Worm (Caenorhabditis elegans) whole organism, late embryonic: Measurements from ENCODE around the gene lin-29.

ENCODE experiments used
- C08G9.2 ChIP-seq: sonication (generic microtip); optimal IDR thresholded peaks from 2 replicates; lab custom pipeline; 2016; ENCODE audit warnings: mild to moderate bottlenecking, missing genetic modification characterization, moderate library complexity, missing compliant biosample characterization
- F13H6.1 ChIP-seq: sonication (generic microtip); optimal IDR thresholded peaks from 2 replicates; lab custom pipeline; 2016; ENCODE audit warnings: missing genetic modification characterization, missing compliant biosample characterization
- K02D7.2 ChIP-seq: sonication (generic microtip); optimal IDR thresholded peaks from 2 replicates; lab custom pipeline; 2017; ENCODE audit warnings: mild to moderate bottlenecking, missing genetic modification characterization, missing compliant biosample characterization
- T23F11.4 ChIP-seq: fragments of 200-800 bp; sonication (Bioruptor generic); optimal IDR thresholded peaks from 2 replicates; lab custom pipeline; 2018; ENCODE audit warnings: mild to moderate bottlenecking, missing genetic modification characterization, missing compliant biosample characterization
- ceh-14 ChIP-seq: sonication (generic microtip); optimal IDR thresholded peaks from 2 replicates; lab custom pipeline; 2016; ENCODE audit warnings: missing genotype, missing genetic modification characterization, missing compliant biosample characterization
- ceh-18 ChIP-seq: sonication (generic microtip); optimal IDR thresholded peaks from 2 replicates; lab custom pipeline; 2016; ENCODE audit warnings: missing genetic modification characterization, missing compliant biosample characterization
- ceh-19 ChIP-seq: fragments of 200-800 bp; sonication (Bioruptor generic); optimal IDR thresholded peaks from 2 replicates; lab custom pipeline; 2018; ENCODE audit warnings: mild to moderate bottlenecking, missing genetic modification characterization, missing compliant biosample characterization
- ceh-2 ChIP-seq: sonication (generic microtip); optimal IDR thresholded peaks from 2 replicates; lab custom pipeline; 2016; ENCODE audit warnings: missing genotype, missing genetic modification characterization, missing compliant biosample characterization
- ceh-30 ChIP-seq: fragments of 150-350 bp; optimal IDR thresholded peaks from 2 replicates; lab custom pipeline; 2014; ENCODE audit warnings: missing biosample characterization, missing genetic modification characterization
- ceh-31 ChIP-seq: sonication (generic microtip); optimal IDR thresholded peaks from 2 replicates; lab custom pipeline; 2016; ENCODE audit warnings: missing genetic modification characterization, missing compliant biosample characterization
- ceh-6 ChIP-seq: fragments of 200-800 bp; sonication (Bioruptor generic); optimal IDR thresholded peaks from 2 replicates; lab custom pipeline; 2018; ENCODE audit warnings: mild to moderate bottlenecking, missing genetic modification characterization, missing compliant biosample characterization
- ceh-9 ChIP-seq: sonication (generic microtip); optimal IDR thresholded peaks from 2 replicates; lab custom pipeline; 2016; ENCODE audit warnings: mild to moderate bottlenecking, missing genetic modification characterization, inconsistent platforms, missing compliant biosample characterization
- che-1 ChIP-seq: sonication (generic microtip); optimal IDR thresholded peaks from 2 replicates; lab custom pipeline; 2016; ENCODE audit warnings: mild to moderate bottlenecking, missing genetic modification characterization, missing compliant biosample characterization
- dve-1 ChIP-seq: sonication (generic microtip); optimal IDR thresholded peaks from 2 replicates; lab custom pipeline; 2017; ENCODE audit warnings: antibody characterized with exemption, mild to moderate bottlenecking, missing genetic modification characterization, missing compliant biosample characterization
- elt-4 ChIP-seq: sonication (generic microtip); optimal IDR thresholded peaks from 2 replicates; lab custom pipeline; 2016; ENCODE audit warnings: missing genetic modification characterization, missing compliant biosample characterization
- ets-4 ChIP-seq: sonication (generic microtip); optimal IDR thresholded peaks from 2 replicates; lab custom pipeline; 2016; ENCODE audit warnings: missing genetic modification characterization, missing compliant biosample characterization
- fax-1 ChIP-seq: sonication (generic microtip); optimal IDR thresholded peaks from 2 replicates; lab custom pipeline; 2016; ENCODE audit warnings: missing genotype, missing genetic modification characterization, missing compliant biosample characterization
- fkh-10 ChIP-seq: fragments of 150-350 bp; optimal IDR thresholded peaks from 2 replicates; lab custom pipeline; 2014; ENCODE audit warnings: missing biosample characterization, missing genetic modification reagents, missing genetic modification characterization
- fkh-6 ChIP-seq: sonication (generic microtip); optimal IDR thresholded peaks from 2 replicates; lab custom pipeline; 2016; ENCODE audit warnings: missing genetic modification characterization, missing compliant biosample characterization
- gmeb-2 ChIP-seq: sonication (generic microtip); optimal IDR thresholded peaks from 2 replicates; lab custom pipeline; 2016; ENCODE audit warnings: missing genetic modification characterization, inconsistent platforms, missing compliant biosample characterization
- hlh-13 ChIP-seq: fragments of 200-800 bp; sonication (Bioruptor generic); optimal IDR thresholded peaks from 2 replicates; lab custom pipeline; 2018; ENCODE audit warnings: mild to moderate bottlenecking, missing genetic modification characterization, missing compliant biosample characterization
- hlh-15 ChIP-seq: sonication (generic microtip); optimal IDR thresholded peaks from 2 replicates; lab custom pipeline; 2016; ENCODE audit warnings: missing genetic modification characterization, missing compliant biosample characterization
- hlh-30 ChIP-seq: sonication (generic microtip); optimal IDR thresholded peaks from 2 replicates; lab custom pipeline; 2017; ENCODE audit warnings: antibody characterized with exemption, missing genetic modification characterization, missing compliant biosample characterization; ENCODE audit not compliant: insufficient read depth
- hlh-6 ChIP-seq: sonication (generic microtip); optimal IDR thresholded peaks from 2 replicates; lab custom pipeline; 2016; ENCODE audit warnings: missing genotype, missing genetic modification characterization, missing compliant biosample characterization
- hlh-8 ChIP-seq: sonication (generic microtip); optimal IDR thresholded peaks from 2 replicates; lab custom pipeline; 2016; ENCODE audit warnings: missing genotype, missing genetic modification characterization, missing compliant biosample characterization
- lin-11 ChIP-seq: fragments of 200-800 bp; sonication (Bioruptor generic); optimal IDR thresholded peaks from 2 replicates; lab custom pipeline; 2018; ENCODE audit warnings: mild to moderate bottlenecking, missing genetic modification characterization, missing compliant biosample characterization
- madf-2 ChIP-seq: sonication (generic microtip); optimal IDR thresholded peaks from 2 replicates; lab custom pipeline; 2017; ENCODE audit warnings: missing genetic modification characterization, missing compliant biosample characterization
- nhr-11 ChIP-seq: fragments of 150-350 bp; optimal IDR thresholded peaks from 2 replicates; lab custom pipeline; 2014; ENCODE audit warnings: missing biosample characterization, missing genetic modification characterization
- npax-4 ChIP-seq: sonication (generic microtip); optimal IDR thresholded peaks from 2 replicates; lab custom pipeline; 2016; ENCODE audit warnings: missing genetic modification characterization, missing compliant biosample characterization
- odd-2 ChIP-seq: sonication (generic microtip); optimal IDR thresholded peaks from 2 replicates; lab custom pipeline; 2017; ENCODE audit warnings: antibody characterized with exemption, mild to moderate bottlenecking, missing genetic modification characterization, missing compliant biosample characterization
- pat-9 ChIP-seq: fragments of 200-800 bp; sonication (Bioruptor generic); optimal IDR thresholded peaks from 2 replicates; lab custom pipeline; 2018; ENCODE audit warnings: mild to moderate bottlenecking, missing genetic modification characterization, moderate library complexity, missing compliant biosample characterization
- pax-1 ChIP-seq: fragments of 150-350 bp; optimal IDR thresholded peaks from 2 replicates; lab custom pipeline; 2014; ENCODE audit warnings: missing biosample characterization, missing genetic modification characterization
- pha-2 ChIP-seq: sonication (generic microtip); optimal IDR thresholded peaks from 2 replicates; lab custom pipeline; 2017; ENCODE audit warnings: mild to moderate bottlenecking, missing genetic modification characterization, missing compliant biosample characterization
- pqm-1 ChIP-seq: sonication (generic microtip); optimal IDR thresholded peaks from 2 replicates; lab custom pipeline; 2016; ENCODE audit warnings: missing genetic modification characterization, missing compliant biosample characterization
- pros-1 ChIP-seq: fragments of 150-350 bp; optimal IDR thresholded peaks from 2 replicates; lab custom pipeline; 2014; ENCODE audit warnings: missing biosample characterization, missing genetic modification reagents, missing genetic modification characterization
- ref-2 ChIP-seq: sonication (generic microtip); optimal IDR thresholded peaks from 2 replicates; lab custom pipeline; 2016; ENCODE audit warnings: missing genetic modification characterization, missing compliant biosample characterization
- sdc-2 ChIP-seq: sonication (generic microtip); optimal IDR thresholded peaks from 2 replicates; lab custom pipeline; 2016; ENCODE audit warnings: missing genotype, missing genetic modification characterization, missing compliant biosample characterization
- sox-4 ChIP-seq: sonication (generic microtip); optimal IDR thresholded peaks from 2 replicates; lab custom pipeline; 2017; ENCODE audit warnings: mild to moderate bottlenecking, missing genetic modification characterization, inconsistent platforms, missing compliant biosample characterization
- tbx-2 ChIP-seq: sonication (generic microtip); optimal IDR thresholded peaks from 2 replicates; lab custom pipeline; 2016; ENCODE audit warnings: missing genetic modification characterization, missing compliant biosample characterization
- tbx-7 ChIP-seq: sonication (generic microtip); optimal IDR thresholded peaks from 2 replicates; lab custom pipeline; 2016; ENCODE audit warnings: missing genotype, missing genetic modification characterization, missing compliant biosample characterization
- ttx-3 ChIP-seq: sonication (generic microtip); optimal IDR thresholded peaks from 2 replicates; lab custom pipeline; 2016; ENCODE audit warnings: missing genetic modification reagents, missing genetic modification characterization, missing compliant biosample characterization
- unc-3 ChIP-seq, 2 experiments: fragments of 200-800 bp in 1 of 2; sonication (Bioruptor generic) in 1 of 2; sonication (generic microtip) in 1 of 2; conservative IDR thresholded peaks in 1 of 2; optimal IDR thresholded peaks in 1 of 2; 2 replicates each; pipeline versions ENCODE4 v1.3.6 to Lab custom; 2016 to 2022; ENCODE audit warnings: missing compliant biosample characterization in 2 of 2, missing genetic modification characterization in 2 of 2, missing genetic modification reagents in 1 of 2
- unc-42 ChIP-seq: sonication (generic microtip); optimal IDR thresholded peaks from 2 replicates; lab custom pipeline; 2016; ENCODE audit warnings: missing genotype, missing genetic modification characterization, missing compliant biosample characterization
- unc-55 ChIP-seq: sonication (generic microtip); optimal IDR thresholded peaks from 2 replicates; lab custom pipeline; 2017; ENCODE audit warnings: missing biosample characterization, missing genetic modification reagents, missing genetic modification characterization
- unc-86 ChIP-seq: sonication (generic microtip); optimal IDR thresholded peaks from 2 replicates; lab custom pipeline; 2016; ENCODE audit warnings: missing genetic modification characterization, missing compliant biosample characterization
- zip-5 ChIP-seq: sonication (generic microtip); optimal IDR thresholded peaks from 2 replicates; lab custom pipeline; 2016; ENCODE audit warnings: missing genetic modification characterization, missing compliant biosample characterization
- ztf-16 ChIP-seq: sonication (generic microtip); optimal IDR thresholded peaks from 2 replicates; lab custom pipeline; 2017; ENCODE audit warnings: missing genetic modification characterization, missing compliant biosample characterization

Gene lin-29

ce11 chrII:11960596-11961217 is 25.6 kb upstream of the lin-29 start (continued):
- TF ChIP-seq ref-2 (peak; percentile 99), pros-1 (peak; percentile 86), pax-1 (no peak), hlh-13 (GFP tag; lab: Kevin White, UChicago) (peak; percentile 100), ets-4 (tag; lab: Kevin White, UChicago) (peak; percentile 93), nhr-11 (no peak), che-1 (tag; lab: Kevin White, UChicago) (peak; percentile 99), npax-4 (tag; lab: Kevin White, UChicago) (peak; percentile 98), ztf-16 (tag; lab: Kevin White, UChicago) (peak; percentile 100), ceh-19 (peak; percentile 99), hlh-30 (tag; lab: Kevin White, UChicago) (peak; percentile 87), elt-4 (peak; percentile 98), fkh-10 (GFP tag; lab: Kevin White, UChicago) (peak; percentile 89), ceh-9 (peak; percentile 99), ttx-3 (tag; lab: Kevin White, UChicago) (peak; percentile 99), dve-1 (tag; lab: Kevin White, UChicago) (peak; percentile 96), ceh-2 (peak; percentile 99), hlh-8 (tag; lab: Kevin White, UChicago) (peak; percentile 98)

ce11 chrII:11958793-11959574 is 23.8 kb upstream of the lin-29 start:
- no peak for TF ChIP-seq fax-1
- TF ChIP-seq hlh-6 (tag; lab: Kevin White, UChicago): peak; percentile 53
- TF ChIP-seq dve-1 (tag; lab: Kevin White, UChicago): no peak
- TF ChIP-seq T23F11.4 (GFP tag; lab: Kevin White, UChicago): peak; percentile 34
- TF ChIP-seq pha-2 (tag; lab: Kevin White, UChicago): peak; percentile 23
- no peak for TF ChIP-seq hlh-8 (tag; lab: Kevin White, UChicago)
- TF ChIP-seq lin-11 (tag; lab: Kevin White, UChicago): peak; percentile 22
- TF ChIP-seq ztf-16 (tag; lab: Kevin White, UChicago): peak; percentile 22
- peak; percentile 60 for TF ChIP-seq ceh-6 (GFP tag; lab: Kevin White, UChicago)
- TF ChIP-seq pat-9 (tag; lab: Kevin White, UChicago): peak; percentile 60
- no peak for TF ChIP-seq ceh-30 (tag; lab: Kevin White, UChicago)
- no peak for TF ChIP-seq F13H6.1 (tag; lab: Kevin White, UChicago)
- no peak for TF ChIP-seq odd-2
- no peak for TF ChIP-seq tbx-7
- TF ChIP-seq C08G9.2 (tag; lab: Kevin White, UChicago): peak; percentile 3
- TF ChIP-seq ets-4 (tag; lab: Kevin White, UChicago): no peak
- TF ChIP-seq hlh-15: peak; percentile 8
- TF ChIP-seq elt-4: no peak
- peak; percentile 11 for TF ChIP-seq madf-2 (tag; lab: Kevin White, UChicago)
- peak; percentile 39 for TF ChIP-seq unc-86 (tag; lab: Kevin White, UChicago)
- TF ChIP-seq zip-5 (tag; lab: Kevin White, UChicago): peak; percentile 2
- TF ChIP-seq unc-42 (tag; lab: Kevin White, UChicago): peak; percentile 1
- peak; percentile 53 for TF ChIP-seq gmeb-2 (tag; lab: Kevin White, UChicago)
- TF ChIP-seq ceh-19: peak; percentile 49
- peak; percentile 44 for TF ChIP-seq ceh-18 (tag; lab: Kevin White, UChicago)
- peak; percentile 19 for TF ChIP-seq ceh-2
- peak; percentile 61 for TF ChIP-seq ceh-14 (tag; lab: Kevin White, UChicago)
- no peak for TF ChIP-seq pros-1
- TF ChIP-seq hlh-30 (tag; lab: Kevin White, UChicago): no peak
- TF ChIP-seq unc-55 (GFP tag; lab: Kevin White, UChicago): no peak
- peak; percentile 23 for TF ChIP-seq ceh-31 (tag; lab: Kevin White, UChicago)
- TF ChIP-seq sox-4 (tag; lab: Kevin White, UChicago): peak; percentile 66
- peak; percentile 38 for TF ChIP-seq tbx-2 (tag; lab: Kevin White, UChicago)
- no peak for TF ChIP-seq K02D7.2 (tag; lab: Kevin White, UChicago)
- peak; percentile 45 for TF ChIP-seq sdc-2 (tag; lab: Kevin White, UChicago)
- TF ChIP-seq pqm-1 (tag; lab: Kevin White, UChicago): no peak
- no peak for TF ChIP-seq fkh-6 (tag; lab: Kevin White, UChicago)
- peak; percentile 48; the same call in 1 of the 2 replicates for TF ChIP-seq unc-3 (GFP tag; conservative IDR thresholded peaks at IDR 0.05; lab: Robert Waterston, UW)
- no peak for TF ChIP-seq unc-3 (tag; optimal IDR thresholded peaks at IDR 0.05; lab: Kevin White, UChicago)
- TF ChIP-seq ref-2: peak; percentile 63
- peak; percentile 42 for TF ChIP-seq ttx-3 (tag; lab: Kevin White, UChicago)
